Worm (Caenorhabditis elegans): ENCODE data around the gene R105.1.

ce11 chrIV:4623852-4624251 is 9.6 kb upstream of the R105.1 start:
- no peak for TF ChIP-seq dao-5 (tag; optimal IDR thresholded peaks at IDR 0.05)
- TF ChIP-seq W03F9.2 (tag; optimal IDR thresholded peaks at IDR 0.05) = no peak
